Fruit fly (Drosophila melanogaster) Kc167 (cell line): ENCODE measurements around the gene nAChRbeta3.

Experiments used
- Sin3A ChIP-seq: fragments of >200 bp; optimal IDR thresholded peaks from 2 replicates; lab custom pipeline; 2018; ENCODE audit warnings: missing external identifiers
- h ChIP-seq: fragments of >200 bp; optimal IDR thresholded peaks from 3 replicates; lab custom pipeline; 2018; ENCODE audit warnings: missing external identifiers
- ttk ChIP-seq: sonication (Bioruptor generic); optimal IDR thresholded peaks from 2 replicates; lab custom pipeline; 2017; ENCODE audit warnings: missing external identifiers

DNA sequence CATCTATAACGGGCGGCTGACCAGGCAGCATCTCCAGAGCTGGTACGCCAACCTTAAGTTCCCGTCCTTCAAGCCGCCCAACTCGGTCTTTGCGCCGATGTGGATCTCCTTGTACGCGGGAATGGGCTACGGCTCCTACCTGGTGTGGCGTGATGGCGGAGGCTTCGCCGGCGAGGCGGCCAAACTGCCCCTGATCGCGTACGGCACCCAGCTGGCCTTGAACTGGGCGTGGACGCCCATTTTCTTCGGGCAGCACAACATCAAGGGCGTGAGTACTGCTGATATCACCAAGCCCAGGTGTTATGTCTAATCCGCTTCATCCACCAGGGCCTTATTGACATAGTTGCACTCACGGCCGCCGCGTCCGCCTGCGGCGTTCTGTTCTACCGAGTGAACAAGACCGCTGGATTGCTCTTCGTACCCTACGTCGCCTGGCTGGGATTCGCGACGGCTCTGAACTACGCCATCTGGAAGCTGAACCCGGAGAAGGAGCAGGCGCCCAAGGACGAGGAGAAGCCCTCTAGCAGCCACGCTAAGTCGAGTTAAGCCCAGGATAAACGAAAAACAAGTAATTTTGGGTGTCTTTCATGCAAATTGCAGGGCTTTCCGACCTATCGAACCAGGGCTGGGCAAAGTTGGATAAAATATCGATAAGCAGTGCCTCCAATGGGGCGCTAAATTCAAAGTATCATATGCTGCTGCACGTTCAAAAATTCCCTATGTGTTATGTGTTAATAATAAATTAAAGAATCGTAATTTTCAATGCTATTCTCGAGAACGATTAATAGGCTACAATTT lies 15.0 kb downstream of the nAChRbeta3 start, which contains the start of gene rempA:
- TF ChIP-seq h (lab: Kevin White, UChicago) (no peak), Sin3A (lab: Kevin White, UChicago) (no peak), ttk (lab: Kevin White, UChicago) (no peak)
